Fruit fly (Drosophila melanogaster) whole organism, embryonic: ENCODE results near the gene Cby.

Experiments used
- Bdp1 ChIP-seq: fragments of 200-800 bp; sonication (Bioruptor generic); optimal IDR thresholded peaks from 3 replicates; lab custom pipeline; 2016; ENCODE audit warnings: missing biosample characterization, missing genetic modification characterization
- Blimp-1 ChIP-seq: fragments of 200-800 bp; sonication (Bioruptor generic); optimal IDR thresholded peaks from 3 replicates; lab custom pipeline; 2018; ENCODE audit warnings: missing biosample characterization, missing genetic modification characterization, mild to moderate bottlenecking, moderate library complexity, missing genetic modification reagents
- C15 ChIP-seq: fragments of 200-800 bp; sonication (Bioruptor generic); IDR thresholded peaks from 3 replicates; pipeline ENCODE4 v1.3.6; 2022; ENCODE audit warnings: missing biosample characterization, missing genetic modification characterization
- CG10209 ChIP-seq: fragments of 200-800 bp; sonication (Bioruptor generic); optimal IDR thresholded peaks from 3 replicates; lab custom pipeline; 2017; ENCODE audit warnings: missing biosample characterization, mild to moderate bottlenecking, missing genetic modification characterization, missing genetic modification reagents
- CG10366 ChIP-seq: fragments of 200-800 bp; sonication (Bioruptor generic); IDR thresholded peaks from 2 replicates; pipeline ENCODE4 v1.3.6; 2022; ENCODE audit warnings: missing biosample characterization, missing genetic modification characterization
- CG10565 ChIP-seq: fragments of 200-800 bp; sonication (Bioruptor generic); optimal IDR thresholded peaks from 3 replicates; lab custom pipeline; 2016; ENCODE audit warnings: missing biosample characterization, mild to moderate bottlenecking, missing genetic modification characterization
- CG11504 ChIP-seq: fragments of 200-800 bp; sonication (Bioruptor generic); optimal IDR thresholded peaks from 3 replicates; lab custom pipeline; 2019; ENCODE audit warnings: missing biosample characterization, mild to moderate bottlenecking, missing genetic modification characterization, moderate library complexity
- CG15073 ChIP-seq: fragments of 200-800 bp; sonication (Bioruptor generic); optimal IDR thresholded peaks from 2 replicates; lab custom pipeline; 2016; ENCODE audit warnings: missing biosample characterization, missing genetic modification characterization
- CG1602 ChIP-seq: fragments of 200-800 bp; sonication (Bioruptor generic); optimal IDR thresholded peaks from 3 replicates; lab custom pipeline; 2016; ENCODE audit warnings: missing biosample characterization, missing genetic modification characterization
- CG18764 ChIP-seq: fragments of 200-800 bp; sonication (Bioruptor generic); optimal IDR thresholded peaks from 3 replicates; lab custom pipeline; 2016; ENCODE audit warnings: missing biosample characterization, missing genetic modification characterization
- CG2199 ChIP-seq: fragments of 200-800 bp; sonication (Bioruptor generic); IDR thresholded peaks from 3 replicates; pipeline ENCODE4 v1.3.6; 2022; ENCODE audit warnings: missing biosample characterization, missing genetic modification characterization
- CG31365 ChIP-seq: fragments of 200-800 bp; sonication (Bioruptor generic); optimal IDR thresholded peaks from 2 replicates; lab custom pipeline; 2018; ENCODE audit warnings: missing biosample characterization, mild to moderate bottlenecking, missing genetic modification characterization
- CG3281 ChIP-seq: fragments of 200-800 bp; sonication (Bioruptor generic); optimal IDR thresholded peaks from 3 replicates; lab custom pipeline; 2017; ENCODE audit warnings: missing biosample characterization, mild to moderate bottlenecking, missing genetic modification characterization
- CG6813 ChIP-seq: fragments of 200-800 bp; sonication (Bioruptor generic); optimal IDR thresholded peaks from 2 replicates; lab custom pipeline; 2017; ENCODE audit warnings: missing biosample characterization, missing genetic modification characterization, mild to moderate bottlenecking, moderate library complexity, missing genetic modification reagents
- CG8924 ChIP-seq: fragments of 200-800 bp; optimal IDR thresholded peaks from 3 replicates; lab custom pipeline; 2019; ENCODE audit warnings: missing biosample characterization, mild to moderate bottlenecking, missing genetic modification characterization, moderate library complexity
- Chrac-16 ChIP-seq: fragments of 200-800 bp; sonication (Bioruptor generic); optimal IDR thresholded peaks from 3 replicates; lab custom pipeline; 2016; ENCODE audit warnings: missing biosample characterization, missing genetic modification characterization
- CrebB ChIP-seq: fragments of 200-800 bp; sonication (Bioruptor generic); optimal IDR thresholded peaks from 3 replicates; lab custom pipeline; 2018; ENCODE audit warnings: missing biosample characterization, mild to moderate bottlenecking, missing genetic modification characterization
- Dad ChIP-seq: fragments of 200-800 bp; sonication (Bioruptor generic); optimal IDR thresholded peaks from 3 replicates; lab custom pipeline; 2016; ENCODE audit warnings: missing biosample characterization, missing genetic modification characterization
- Hr3 ChIP-seq: fragments of 200-800 bp; sonication (Bioruptor generic); optimal IDR thresholded peaks from 3 replicates; lab custom pipeline; 2016; ENCODE audit warnings: missing biosample characterization, missing genetic modification characterization
- Hr51 ChIP-seq, 2 experiments: fragments of 200-800 bp; sonication (Bioruptor generic); optimal IDR thresholded peaks; 2 replicates in 1 of 2; 3 replicates in 1 of 2; lab custom pipeline; 2016 to 2018; ENCODE audit warnings: missing biosample characterization in 2 of 2, missing genetic modification characterization in 2 of 2, mild to moderate bottlenecking in 1 of 2, moderate library complexity in 1 of 2
- Hr78 ChIP-seq, 2 experiments: fragments of 200-800 bp in 1 of 2; fragments of >200 bp in 1 of 2; sonication (Bioruptor generic) in 1 of 2; optimal IDR thresholded peaks; 2 replicates each; lab custom pipeline; 2017 to 2019; ENCODE audit warnings: missing biosample characterization in 2 of 2, missing genetic modification characterization in 2 of 2, mild to moderate bottlenecking in 1 of 2, moderate library complexity in 1 of 2
- Kr ChIP-seq: fragments of 200-800 bp; sonication (Bioruptor generic); optimal IDR thresholded peaks from 2 replicates; lab custom pipeline; 2017; ENCODE audit warnings: missing biosample characterization, mild to moderate bottlenecking, missing genetic modification characterization
- MESR4 ChIP-seq: fragments of 200-800 bp; sonication (Bioruptor generic); optimal IDR thresholded peaks from 2 replicates; lab custom pipeline; 2018; ENCODE audit warnings: missing biosample characterization, mild to moderate bottlenecking, missing genetic modification characterization, moderate library complexity
- MTF-1 ChIP-seq: fragments of 200-800 bp; sonication (Bioruptor generic); optimal IDR thresholded peaks from 2 replicates; lab custom pipeline; 2018; ENCODE audit warnings: missing biosample characterization, mild to moderate bottlenecking, missing genetic modification characterization, borderline replicate concordance
- Nf-YC ChIP-seq: fragments of 200-800 bp; optimal IDR thresholded peaks from 3 replicates; lab custom pipeline; 2019; ENCODE audit warnings: missing biosample characterization, mild to moderate bottlenecking, missing genetic modification characterization, moderate library complexity
- Scr ChIP-seq: fragments of 200-800 bp; sonication (Bioruptor generic); IDR thresholded peaks from 2 replicates; pipeline ENCODE4 v1.3.6; 2022; ENCODE audit warnings: missing biosample characterization, missing genetic modification characterization; ENCODE audit not compliant: partially characterized antibody
- Sox100B ChIP-seq: fragments of 200-800 bp; sonication (Bioruptor generic); optimal IDR thresholded peaks from 3 replicates; lab custom pipeline; 2018; ENCODE audit warnings: missing biosample characterization, mild to moderate bottlenecking, missing genetic modification characterization
- ash1 ChIP-seq: fragments of 200-800 bp; sonication (Bioruptor generic); optimal IDR thresholded peaks from 2 replicates; lab custom pipeline; 2018; ENCODE audit warnings: missing biosample characterization, mild to moderate bottlenecking, missing genetic modification characterization
- crol ChIP-seq: fragments of 200-800 bp; sonication (Bioruptor generic); IDR thresholded peaks from 2 replicates; pipeline ENCODE4 v1.3.6; 2022; ENCODE audit warnings: missing biosample characterization, missing genetic modification characterization
- dmrt11E ChIP-seq: fragments of 200-800 bp; sonication (Bioruptor generic); optimal IDR thresholded peaks from 3 replicates; lab custom pipeline; 2018; ENCODE audit warnings: missing biosample characterization, mild to moderate bottlenecking, missing genetic modification characterization, moderate library complexity
- eyg ChIP-seq: fragments of 200-800 bp; sonication (Bioruptor generic); optimal IDR thresholded peaks from 3 replicates; lab custom pipeline; 2016; ENCODE audit warnings: missing biosample characterization, missing genetic modification characterization
- fu2 ChIP-seq: fragments of 200-800 bp; sonication (Bioruptor generic); optimal IDR thresholded peaks from 2 replicates; lab custom pipeline; 2016; ENCODE audit warnings: missing biosample characterization, missing genetic modification characterization
- gem ChIP-seq: fragments of 200-800 bp; sonication (Bioruptor generic); optimal IDR thresholded peaks from 2 replicates; lab custom pipeline; 2019; ENCODE audit warnings: missing biosample characterization, mild to moderate bottlenecking, missing genetic modification characterization, moderate library complexity
- gsb-n ChIP-seq: fragments of 200-800 bp; sonication (Bioruptor generic); optimal IDR thresholded peaks from 3 replicates; lab custom pipeline; 2018; ENCODE audit warnings: missing biosample characterization, mild to moderate bottlenecking, missing genetic modification characterization
- hb ChIP-seq: fragments of 200-800 bp; sonication (Bioruptor generic); IDR thresholded peaks from 3 replicates; pipeline ENCODE4 v1.3.6; 2022; ENCODE audit warnings: missing biosample characterization, missing genetic modification characterization; ENCODE audit not compliant: partially characterized antibody
- her ChIP-seq: fragments of 200-800 bp; sonication (Bioruptor generic); optimal IDR thresholded peaks from 2 replicates; lab custom pipeline; 2016; ENCODE audit warnings: missing biosample characterization, missing genetic modification characterization
- lab ChIP-seq: fragments of 200-800 bp; sonication (Bioruptor generic); optimal IDR thresholded peaks from 3 replicates; lab custom pipeline; 2017; ENCODE audit warnings: missing biosample characterization, missing genetic modification characterization, mild to moderate bottlenecking, moderate library complexity, missing genetic modification reagents
- pho ChIP-seq: fragments of 200-800 bp; sonication (Bioruptor generic); optimal IDR thresholded peaks from 2 replicates; lab custom pipeline; 2016; ENCODE audit warnings: missing biosample characterization, missing genetic modification characterization
- sd ChIP-seq: fragments of 200-800 bp; sonication (Bioruptor generic); optimal IDR thresholded peaks from 3 replicates; lab custom pipeline; 2018; ENCODE audit warnings: missing biosample characterization, mild to moderate bottlenecking, missing genetic modification characterization, moderate library complexity
- ssp ChIP-seq: fragments of 200-800 bp; sonication (Bioruptor generic); IDR thresholded peaks from 2 replicates; pipeline ENCODE4 v1.3.6; 2022; ENCODE audit warnings: missing biosample characterization, missing genetic modification characterization
- tup ChIP-seq: fragments of 200-800 bp; sonication (Bioruptor generic); optimal IDR thresholded peaks from 2 replicates; lab custom pipeline; 2016; ENCODE audit warnings: missing biosample characterization, mild to moderate bottlenecking, missing genetic modification characterization, moderate library complexity
- twi ChIP-seq: fragments of 200-800 bp; optimal IDR thresholded peaks from 2 replicates; lab custom pipeline; 2019; ENCODE audit warnings: missing biosample characterization, mild to moderate bottlenecking, missing genetic modification characterization, moderate library complexity
- tx ChIP-seq: fragments of 200-800 bp; sonication (Bioruptor generic); optimal IDR thresholded peaks from 2 replicates; lab custom pipeline; 2016; ENCODE audit warnings: missing biosample characterization, missing genetic modification characterization
- vnd ChIP-seq: fragments of 200-800 bp; sonication (Bioruptor generic); IDR thresholded peaks from 3 replicates; pipeline ENCODE4 v1.3.6; 2022; ENCODE audit warnings: missing biosample characterization, missing genetic modification characterization; ENCODE audit not compliant: partially characterized antibody
- vvl ChIP-seq: fragments of 200-800 bp; sonication (Bioruptor generic); IDR thresholded peaks from 2 replicates; pipeline ENCODE4 v1.3.6; 2022; ENCODE audit warnings: missing biosample characterization, missing genetic modification characterization
- zen ChIP-seq: fragments of 200-800 bp; sonication (Bioruptor generic); optimal IDR thresholded peaks from 3 replicates; lab custom pipeline; 2018; ENCODE audit warnings: missing biosample characterization, mild to moderate bottlenecking, missing genetic modification characterization, moderate library complexity

Gene Cby

DNA sequence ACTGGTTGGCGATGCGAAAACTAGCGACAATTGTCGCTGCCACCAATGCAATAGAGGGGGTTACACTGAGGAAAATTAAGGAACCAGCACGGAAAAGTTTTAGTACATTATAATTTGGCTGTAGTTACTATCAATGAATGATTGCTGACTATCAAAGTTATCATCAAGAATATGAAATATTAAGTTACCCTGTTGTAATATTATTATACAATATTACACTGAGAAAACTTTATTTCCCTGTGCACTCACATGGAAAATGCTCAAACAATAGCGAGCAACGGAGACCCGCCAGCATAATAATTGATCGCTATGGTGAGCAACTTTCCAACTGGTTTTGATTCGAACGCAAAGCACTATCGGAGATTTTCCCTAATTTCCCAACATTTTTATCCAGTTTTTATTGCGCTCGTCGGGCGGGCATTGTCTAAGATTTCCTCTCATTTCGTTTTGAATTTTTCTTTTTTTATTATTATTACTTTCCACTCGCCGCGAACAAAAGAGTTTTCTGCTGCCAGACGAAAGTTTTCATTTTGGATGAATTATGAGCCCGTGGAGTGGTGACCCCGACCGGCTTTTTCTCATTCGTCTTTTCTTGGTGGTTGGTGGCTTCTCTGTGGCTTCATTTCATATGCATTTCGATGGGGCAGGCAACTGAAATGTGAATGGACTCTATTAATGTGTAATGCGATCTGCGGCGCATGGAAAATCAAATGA, 5.5 kb upstream of the Cby start (continued):
- TF ChIP-seq tx (GFP tag; lab: Kevin White, UChicago): no peak
- TF ChIP-seq MESR4: no peak
- peak; percentile 4 for TF ChIP-seq CG3281 (GFP tag; lab: Kevin White, UChicago)
- TF ChIP-seq ash1 (GFP tag; lab: Kevin White, UChicago): no peak
- TF ChIP-seq Dad (GFP tag; lab: Kevin White, UChicago): no peak
- TF ChIP-seq CG31365 (tag; lab: Kevin White, UChicago): peak; percentile 34
- TF ChIP-seq ssp (GFP tag; lab: Robert Waterston, UW): peak; percentile 51; the same call in 1 of the 2 replicates
- TF ChIP-seq her (GFP tag; lab: Kevin White, UChicago): peak; percentile 41
- TF ChIP-seq twi (tag; lab: Kevin White, UChicago): peak; percentile 59
- peak; percentile 42 for TF ChIP-seq CG18764
- no peak for TF ChIP-seq fu2 (GFP tag; lab: Kevin White, UChicago)
- TF ChIP-seq CG10565: no peak
- peak; percentile 23 for TF ChIP-seq MTF-1
- TF ChIP-seq dmrt11E (tag; lab: Kevin White, UChicago): peak; percentile 90
- TF ChIP-seq CG1602 (GFP tag; lab: Kevin White, UChicago): peak; percentile 69
- TF ChIP-seq Scr: no peak
- TF ChIP-seq lab (GFP tag; lab: Kevin White, UChicago): peak; percentile 46
- TF ChIP-seq Hr3 (GFP tag; lab: Kevin White, UChicago): peak; percentile 77
- TF ChIP-seq tup: peak; percentile 47

DNA sequence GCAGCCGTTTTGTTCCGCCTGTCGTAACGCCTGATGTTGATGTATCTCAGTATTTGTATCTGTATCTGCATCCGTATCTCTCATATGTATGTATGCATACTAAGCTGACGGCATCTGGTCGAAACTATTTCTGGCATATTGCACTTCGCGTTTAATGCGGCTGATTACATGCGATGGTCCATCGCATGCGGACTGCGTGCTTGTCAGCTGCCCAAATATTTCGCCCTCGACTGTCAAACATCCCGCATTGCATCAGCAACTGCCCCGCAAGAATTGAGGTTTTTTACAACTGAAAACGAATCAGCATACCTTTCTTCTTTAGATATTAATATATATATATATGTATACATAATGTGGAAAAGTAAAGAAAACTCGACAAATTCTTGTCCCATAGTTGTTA, 4.9 kb upstream of the Cby start:
- TF ChIP-seq sd (tag; lab: Kevin White, UChicago) (no peak), CG8924 (tag; lab: Kevin White, UChicago) (no peak), vvl (GFP tag; lab: Robert Waterston, UW) (peak; percentile 36; the same call in 1 of the 2 replicates), CrebB (tag; lab: Kevin White, UChicago) (no peak), CG2199 (GFP tag; lab: Robert Waterston, UW) (peak; percentile 6; the same call in 1 of the 3 replicates), gsb-n (peak; percentile 34), CG10366 (GFP tag; lab: Robert Waterston, UW) (no peak), tx (GFP tag; lab: Kevin White, UChicago) (no peak), pho (GFP tag; lab: Kevin White, UChicago) (no peak), CG11504 (tag; lab: Kevin White, UChicago) (peak; percentile 7), CG15073 (GFP tag; lab: Kevin White, UChicago) (peak; percentile 80), zen (tag; lab: Kevin White, UChicago) (no peak), Sox100B (peak; percentile 3), eyg (GFP tag; lab: Kevin White, UChicago) (no peak)

DNA sequence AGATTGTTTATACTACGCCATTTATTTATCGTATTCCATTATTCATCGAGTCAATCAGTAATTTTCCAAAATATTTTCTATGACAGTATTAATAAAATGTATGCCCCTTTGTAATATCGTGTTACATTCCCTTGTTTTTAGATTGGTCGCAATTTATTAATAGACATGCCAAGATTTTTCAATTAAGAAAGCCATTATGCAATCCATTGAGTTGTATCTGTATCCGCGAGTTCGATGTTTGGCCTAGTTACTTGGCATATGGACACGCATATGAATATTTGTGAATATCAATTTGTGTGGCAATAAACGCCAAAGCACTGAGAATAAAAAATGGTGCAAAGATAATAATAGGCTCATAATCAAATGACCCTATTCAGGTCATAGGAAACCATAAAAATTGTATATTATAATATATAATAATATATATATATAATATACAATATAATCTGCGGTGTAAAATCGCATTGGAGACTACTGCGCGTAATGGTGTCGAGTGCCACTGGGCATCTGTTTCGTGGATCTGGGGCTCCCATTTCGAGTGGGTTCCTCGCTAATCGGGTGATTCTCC, 3.9 kb upstream of the Cby start:
- TF ChIP-seq gem (tag; lab: Kevin White, UChicago): peak; percentile 24
- TF ChIP-seq crol: no peak
- peak in 1 of 2 experiments; percentile 64 for TF ChIP-seq Hr51 (GFP tag; optimal IDR thresholded peaks at IDR 0.05; lab: Kevin White, UChicago)
- TF ChIP-seq CG2199 (GFP tag; lab: Robert Waterston, UW): no peak
- peak; percentile 5 for TF ChIP-seq CG6813 (GFP tag; lab: Kevin White, UChicago)
- no peak for TF ChIP-seq Chrac-16 (GFP tag; lab: Kevin White, UChicago)
- no peak for TF ChIP-seq vnd
- TF ChIP-seq Kr (GFP tag; lab: Kevin White, UChicago): peak; percentile 16
- no peak for TF ChIP-seq Hr78 (GFP tag; optimal IDR thresholded peaks at IDR 0.05; lab: Kevin White, UChicago)
- no peak for TF ChIP-seq Blimp-1 (GFP tag; lab: Kevin White, UChicago)
- no peak for TF ChIP-seq C15 (GFP tag; lab: Robert Waterston, UW)
- TF ChIP-seq CG10209 (GFP tag; lab: Kevin White, UChicago): peak; percentile 20
- TF ChIP-seq Nf-YC: no peak
- TF ChIP-seq hb (GFP tag; lab: Robert Waterston, UW): no peak
- TF ChIP-seq CG18764: no peak
- no peak for TF ChIP-seq Bdp1 (GFP tag; lab: Kevin White, UChicago)
